Worm (Caenorhabditis elegans): Measurements from ENCODE around the gene cdc-48.2.

DNA sequence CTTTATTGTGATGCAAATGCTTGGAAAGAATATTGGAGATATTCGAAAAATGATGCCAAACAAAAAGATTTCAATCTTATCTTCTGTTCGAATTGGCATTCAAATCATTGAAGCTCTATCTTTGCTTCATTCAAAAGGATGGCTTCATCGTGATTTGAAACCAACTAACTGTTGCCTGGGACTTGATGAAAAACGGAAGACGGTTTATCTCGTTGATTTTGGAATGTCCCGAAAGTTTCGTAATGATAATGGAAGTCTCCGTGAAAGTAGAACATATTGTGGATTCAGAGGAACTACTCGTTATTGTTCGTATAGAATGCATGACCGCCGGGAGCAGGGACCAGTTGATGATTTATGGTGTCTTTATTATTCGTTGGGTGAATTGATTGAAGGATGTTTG is 35.9 kb downstream of the cdc-48.2 start:
- no peak for TF ChIP-seq unc-86 (tag; optimal IDR thresholded peaks at IDR 0.05)
- no peak for TF ChIP-seq tbx-2 (tag; optimal IDR thresholded peaks at IDR 0.05)
- no peak for TF ChIP-seq fkh-10 (GFP tag; optimal IDR thresholded peaks at IDR 0.05)
- TF ChIP-seq skn-1 (tag; optimal IDR thresholded peaks at IDR 0.05), result no peak
- no peak for TF ChIP-seq pqm-1 (tag; optimal IDR thresholded peaks at IDR 0.05)
- no peak for TF ChIP-seq efl-1 (optimal IDR thresholded peaks at IDR 0.05)
- TF ChIP-seq efl-1 (GFP tag; optimal IDR thresholded peaks at IDR 0.05 in 1 of 2), result no peak
- no peak for TF ChIP-seq zag-1 (tag; optimal IDR thresholded peaks at IDR 0.05)
- TF ChIP-seq lin-13 (GFP tag; optimal IDR thresholded peaks at IDR 0.05), result no peak
- no peak for TF ChIP-seq nhr-77 (tag; optimal IDR thresholded peaks at IDR 0.05)
- no peak for TF ChIP-seq aly-2 (tag; optimal IDR thresholded peaks at IDR 0.05)
- TF ChIP-seq nhr-237 (tag; optimal IDR thresholded peaks at IDR 0.05), result no peak
- no peak for TF ChIP-seq zip-4 (GFP tag; optimal IDR thresholded peaks at IDR 0.05)

Data from whole organism, L1 larva.